Worm (Caenorhabditis elegans) whole organism, mixed stage, embryonic: ENCODE results near the gene cit-1.2.

ENCODE experiments used
- M03D4.4 ChIP-seq: sonication (generic microtip); optimal IDR thresholded peaks from 2 replicates; lab custom pipeline; 2017; ENCODE audit warnings: mild to moderate bottlenecking, missing genetic modification characterization, missing compliant biosample characterization
- bed-3 ChIP-seq: fragments of 200-800 bp; sonication (Bioruptor generic); optimal IDR thresholded peaks from 3 replicates; lab custom pipeline; 2018; ENCODE audit warnings: mild to moderate bottlenecking, missing genetic modification characterization, moderate library complexity, missing compliant biosample characterization
- blmp-1 ChIP-seq: fragments of 150-350 bp; optimal IDR thresholded peaks from 2 replicates; lab custom pipeline; 2014; ENCODE audit warnings: missing biosample characterization, missing genetic modification characterization
- ceh-83 ChIP-seq: fragments of 200-800 bp; sonication (Bioruptor generic); optimal IDR thresholded peaks from 2 replicates; lab custom pipeline; 2018; ENCODE audit warnings: mild to moderate bottlenecking, missing genetic modification characterization, missing compliant biosample characterization
- ces-1 ChIP-seq: fragments of 150-350 bp; optimal IDR thresholded peaks from 2 replicates; lab custom pipeline; 2014; ENCODE audit warnings: missing biosample characterization, missing genetic modification reagents, missing genetic modification characterization
- cnd-1 ChIP-seq: fragments of 200-800 bp; sonication (Bioruptor generic); optimal IDR thresholded peaks from 2 replicates; lab custom pipeline; 2018; ENCODE audit warnings: mild to moderate bottlenecking, missing genetic modification characterization, missing compliant biosample characterization
- drap-1 ChIP-seq: fragments of 200-800 bp; sonication (Bioruptor generic); optimal IDR thresholded peaks from 3 replicates; lab custom pipeline; 2018; ENCODE audit warnings: mild to moderate bottlenecking, missing genetic modification characterization, missing compliant biosample characterization
- elt-1 ChIP-seq: sonication (generic microtip); optimal IDR thresholded peaks from 2 replicates; lab custom pipeline; 2017; ENCODE audit warnings: missing genetic modification characterization, mild to moderate bottlenecking, missing compliant biosample characterization, antibody characterized with exemption, moderate library complexity, borderline replicate concordance; ENCODE audit not compliant: insufficient read depth
- ham-2 ChIP-seq: fragments of 200-800 bp; sonication (Bioruptor generic); optimal IDR thresholded peaks from 2 replicates; lab custom pipeline; 2018; ENCODE audit warnings: mild to moderate bottlenecking, missing genetic modification characterization, missing compliant biosample characterization
- hlh-1 ChIP-seq: fragments of 150-350 bp; optimal IDR thresholded peaks from 2 replicates; lab custom pipeline; 2014; ENCODE audit warnings: missing biosample characterization, missing genetic modification reagents, missing genetic modification characterization
- lin-13 ChIP-seq: fragments of 150-350 bp; optimal IDR thresholded peaks from 2 replicates; lab custom pipeline; 2014; ENCODE audit warnings: missing biosample characterization, missing genetic modification characterization
- lin-32 ChIP-seq: fragments of 200-800 bp; sonication (Bioruptor generic); optimal IDR thresholded peaks from 2 replicates; lab custom pipeline; 2018; ENCODE audit warnings: mild to moderate bottlenecking, missing genetic modification characterization, missing compliant biosample characterization
- lsy-2 ChIP-seq: fragments of 150-350 bp; optimal IDR thresholded peaks from 2 replicates; lab custom pipeline; 2014; ENCODE audit warnings: missing biosample characterization, missing genetic modification characterization
- mab-5 ChIP-seq: fragments of 150-350 bp; optimal IDR thresholded peaks from 2 replicates; lab custom pipeline; 2014; ENCODE audit warnings: missing biosample characterization, missing genetic modification characterization
- mep-1 ChIP-seq: fragments of 150-350 bp; optimal IDR thresholded peaks from 2 replicates; lab custom pipeline; 2017; ENCODE audit warnings: missing biosample characterization, missing genetic modification reagents, missing genetic modification characterization, inconsistent platforms
- mls-2 ChIP-seq: sonication (generic microtip); optimal IDR thresholded peaks from 2 replicates; lab custom pipeline; 2016; ENCODE audit warnings: mild to moderate bottlenecking, missing genetic modification characterization, moderate library complexity, missing compliant biosample characterization
- nhr-2 ChIP-seq: fragments of 150-350 bp; optimal IDR thresholded peaks from 2 replicates; lab custom pipeline; 2014; ENCODE audit warnings: missing biosample characterization, missing genetic modification characterization
- nhr-237 ChIP-seq: fragments of 150-350 bp; optimal IDR thresholded peaks from 2 replicates; lab custom pipeline; 2014; ENCODE audit warnings: missing biosample characterization, missing genetic modification characterization
- nhr-28 ChIP-seq: fragments of 150-350 bp; optimal IDR thresholded peaks from 2 replicates; lab custom pipeline; 2014; ENCODE audit warnings: missing biosample characterization, missing genetic modification characterization
- nhr-76 ChIP-seq: sonication (generic microtip); optimal IDR thresholded peaks from 2 replicates; lab custom pipeline; 2017; ENCODE audit warnings: missing biosample characterization, missing genetic modification characterization
- pha-4 ChIP-seq: fragments of 150-350 bp; optimal IDR thresholded peaks from 2 replicates; lab custom pipeline; 2018; ENCODE audit warnings: missing biosample characterization, missing genetic modification reagents, missing genetic modification characterization
- sem-2 ChIP-seq: fragments of 200-800 bp; sonication (Bioruptor generic); optimal IDR thresholded peaks from 2 replicates; lab custom pipeline; 2018; ENCODE audit warnings: mild to moderate bottlenecking, missing genetic modification characterization, missing compliant biosample characterization
- sptf-1 ChIP-seq: sonication (generic microtip); optimal IDR thresholded peaks from 2 replicates; lab custom pipeline; 2017; ENCODE audit warnings: mild to moderate bottlenecking, missing genetic modification characterization, moderate library complexity, missing compliant biosample characterization
- tbx-8 ChIP-seq: fragments of 200-800 bp; sonication (Bioruptor generic); optimal IDR thresholded peaks from 2 replicates; lab custom pipeline; 2018; ENCODE audit warnings: mild to moderate bottlenecking, missing genetic modification characterization, moderate library complexity, missing compliant biosample characterization
- unc-120 ChIP-seq: sonication (generic microtip); optimal IDR thresholded peaks from 2 replicates; lab custom pipeline; 2017; ENCODE audit warnings: missing genetic modification characterization, missing compliant biosample characterization; ENCODE audit not compliant: poor library complexity, severe bottlenecking
- unc-39 ChIP-seq: fragments of 150-350 bp; optimal IDR thresholded peaks from 2 replicates; lab custom pipeline; 2014; ENCODE audit warnings: missing biosample characterization, missing genetic modification characterization
- unc-62 ChIP-seq: fragments of 150-350 bp; optimal IDR thresholded peaks from 2 replicates; lab custom pipeline; 2014; ENCODE audit warnings: missing biosample characterization, missing genetic modification reagents, missing genetic modification characterization
- zip-8 ChIP-seq: fragments of 150-350 bp; optimal IDR thresholded peaks from 2 replicates; lab custom pipeline; 2014; ENCODE audit warnings: missing biosample characterization, missing genetic modification characterization
- ztf-11 ChIP-seq: fragments of 150-350 bp; optimal IDR thresholded peaks from 2 replicates; lab custom pipeline; 2014; ENCODE audit warnings: missing biosample characterization, missing genetic modification characterization

cit-1.2 gene

ce11 chrIII:7973201-7973767 is 37.3 kb upstream of the cit-1.2 start, which contains the start of the genes eef-1B.1 and aco-2:
eef-1B.1 (minus strand) TSS chrIII:7973386.
aco-2 (plus strand) TSS chrIII:7973717.
- TF ChIP-seq ces-1 (peak; percentile 33), nhr-237 (tag; lab: Kevin White, UChicago) (peak; percentile 28), unc-62 (peak; percentile 6), lin-32 (GFP tag; lab: Kevin White, UChicago) (no peak), mls-2 (tag; lab: Kevin White, UChicago) (no peak), ham-2 (GFP tag; lab: Kevin White, UChicago) (no peak), drap-1 (GFP tag; lab: Kevin White, UChicago) (peak; percentile 22), mep-1 (peak; percentile 30), lin-13 (tag; lab: Kevin White, UChicago) (peak; percentile 43), pha-4 (tag; lab: Kevin White, UChicago) (peak; percentile 67), elt-1 (tag; lab: Kevin White, UChicago) (no peak), bed-3 (GFP tag; lab: Kevin White, UChicago) (no peak), hlh-1 (peak; percentile 28), lsy-2 (tag; lab: Kevin White, UChicago) (peak; percentile 80), sem-2 (GFP tag; lab: Kevin White, UChicago) (no peak)
- TF ChIP-seq, all 35 proteins: peak for 9

- no peak for TF ChIP-seq unc-39 (tag; lab: Kevin White, UChicago)
- no peak for TF ChIP-seq pha-4 (tag; lab: Kevin White, UChicago)
- TF ChIP-seq lsy-2 (tag; lab: Kevin White, UChicago): no peak
- no peak for TF ChIP-seq nhr-2 (tag; lab: Kevin White, UChicago)
- no peak for TF ChIP-seq blmp-1 (tag; lab: Kevin White, UChicago)
- TF ChIP-seq nhr-28: no peak
- TF ChIP-seq hlh-1: no peak
- no peak for TF ChIP-seq lin-32 (GFP tag; lab: Kevin White, UChicago)
- TF ChIP-seq sptf-1 (tag; lab: Kevin White, UChicago): no peak
- TF ChIP-seq ham-2 (GFP tag; lab: Kevin White, UChicago): no peak
- no peak for TF ChIP-seq ceh-83 (GFP tag; lab: Kevin White, UChicago)
- no peak for TF ChIP-seq mep-1
- no peak for TF ChIP-seq nhr-237 (tag; lab: Kevin White, UChicago)
- TF ChIP-seq ces-1: no peak
- no peak for TF ChIP-seq tbx-8 (GFP tag; lab: Kevin White, UChicago)
- TF ChIP-seq ztf-11 (tag; lab: Kevin White, UChicago): no peak
These were observed 36.5 kb upstream of the cit-1.2 start for ce11 chrIII:7973968-7974607.

ce11 chrIII:7977224-7977623 is 33.3 kb upstream of the cit-1.2 start:
- TF ChIP-seq M03D4.4 (no peak), mls-2 (tag; lab: Kevin White, UChicago) (no peak), hlh-1 (no peak), lin-13 (tag; lab: Kevin White, UChicago) (no peak), nhr-76 (tag; lab: Kevin White, UChicago) (no peak), lsy-2 (tag; lab: Kevin White, UChicago) (no peak), cnd-1 (tag; lab: Kevin White, UChicago) (no peak), mab-5 (tag; lab: Kevin White, UChicago) (no peak), ham-2 (GFP tag; lab: Kevin White, UChicago) (no peak), sptf-1 (tag; lab: Kevin White, UChicago) (no peak), bed-3 (GFP tag; lab: Kevin White, UChicago) (no peak), unc-120 (tag; lab: Kevin White, UChicago) (no peak), nhr-237 (tag; lab: Kevin White, UChicago) (no peak), tbx-8 (GFP tag; lab: Kevin White, UChicago) (no peak), blmp-1 (tag; lab: Kevin White, UChicago) (no peak)

ce11 chrIII:7977777-7978176 is 32.8 kb upstream of the cit-1.2 start, which contains the start of gene C06G4.4:
C06G4.4 (minus strand) TSS chrIII:7977812.
- TF ChIP-seq ceh-83 (GFP tag; lab: Kevin White, UChicago) (no peak), blmp-1 (tag; lab: Kevin White, UChicago) (no peak), nhr-76 (tag; lab: Kevin White, UChicago) (no peak), tbx-8 (GFP tag; lab: Kevin White, UChicago) (no peak), mls-2 (tag; lab: Kevin White, UChicago) (no peak), unc-62 (no peak), zip-8 (tag; lab: Kevin White, UChicago) (no peak), lin-13 (tag; lab: Kevin White, UChicago) (no peak)
